Fruit fly (Drosophila melanogaster): ENCODE data around the gene RabX6.

RabX6 gene

dm6 chr3L:718378-718777 lies 28.1 kb downstream of the RabX6 start:
- TF ChIP-seq CG17801 (GFP tag; optimal IDR thresholded peaks at IDR 0.05; ENCODE audit: partially characterized antibody), result no peak

dm6 chr3L:721026-721425 lies 30.7 kb downstream of the RabX6 start:
- no peak for TF ChIP-seq CG17801 (GFP tag; optimal IDR thresholded peaks at IDR 0.05; ENCODE audit: partially characterized antibody)

DNA sequence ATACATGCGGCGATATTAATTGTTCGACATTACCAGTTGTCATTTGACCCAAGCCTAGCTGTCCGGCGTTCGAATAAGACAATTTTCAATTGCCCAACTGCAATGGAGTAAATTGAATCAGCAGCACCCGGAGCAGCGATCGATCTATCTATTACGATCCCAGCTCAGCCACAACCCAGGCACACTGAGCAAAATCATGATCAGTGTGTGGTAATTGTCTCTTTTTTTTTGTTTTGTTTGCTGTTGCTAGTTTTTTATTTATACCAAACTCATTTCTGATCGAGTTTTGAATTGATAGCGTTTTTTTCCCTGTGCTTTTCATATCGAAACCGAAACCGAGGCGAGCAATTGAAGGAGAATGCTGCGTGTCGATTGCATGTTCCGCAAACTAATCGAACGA lies 31.5 kb downstream of the RabX6 start:
- no peak for TF ChIP-seq CG17801 (GFP tag; optimal IDR thresholded peaks at IDR 0.05; ENCODE audit: partially characterized antibody)

dm6 chr3L:722386-722785 lies 32.1 kb downstream of the RabX6 start:
- no peak for TF ChIP-seq CG17801 (GFP tag; optimal IDR thresholded peaks at IDR 0.05; ENCODE audit: partially characterized antibody)

DNA sequence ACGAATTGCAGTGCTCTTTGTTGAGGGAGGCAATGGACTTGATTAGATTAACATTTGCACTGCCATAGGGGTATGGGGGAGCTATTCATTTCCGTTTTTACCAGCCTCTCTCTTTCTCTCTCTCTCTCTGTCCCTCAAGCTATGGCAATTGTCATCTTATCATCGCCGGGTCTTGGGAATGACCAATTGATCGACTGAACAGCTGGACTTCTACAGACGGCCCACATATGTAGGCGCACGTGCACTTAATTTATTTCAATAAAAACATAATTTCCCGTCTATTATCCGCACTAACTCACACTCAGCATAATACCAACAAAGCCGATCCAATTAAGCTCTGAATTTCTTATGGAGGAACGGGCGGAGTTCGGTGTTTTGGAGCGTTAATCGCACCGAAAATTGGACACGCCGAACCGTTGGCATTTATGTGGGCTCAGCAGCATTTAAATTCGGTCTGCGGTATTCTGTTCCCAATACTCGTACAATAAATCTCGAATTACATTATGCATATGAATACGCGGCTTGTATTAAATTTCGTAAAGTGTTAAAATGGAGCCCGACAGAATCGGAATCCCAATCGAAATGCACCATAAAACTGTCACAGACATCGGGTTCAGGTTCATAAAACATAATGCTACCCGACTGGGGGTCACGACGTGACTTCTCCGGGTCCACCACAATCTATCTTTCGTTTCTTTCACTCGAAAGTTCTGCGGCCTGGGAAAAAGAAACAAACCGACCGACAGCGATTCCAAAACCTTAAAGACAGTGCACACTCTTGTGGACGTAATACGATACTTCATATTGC lies 33.5 kb downstream of the RabX6 start:
- TF ChIP-seq CG17801 (GFP tag; optimal IDR thresholded peaks at IDR 0.05; ENCODE audit: partially characterized antibody), result no peak

dm6 chr3L:724518-725341 lies 34.4 kb downstream of the RabX6 start:
- TF ChIP-seq CG17801 (GFP tag; optimal IDR thresholded peaks at IDR 0.05; ENCODE audit: partially characterized antibody), result peak; percentile 34

- TF ChIP-seq CG17801 (GFP tag; optimal IDR thresholded peaks at IDR 0.05; ENCODE audit: partially characterized antibody), result no peak
Observed at dm6 chr3L:725527-726191, 35.3 kb downstream of the RabX6 start.

DNA sequence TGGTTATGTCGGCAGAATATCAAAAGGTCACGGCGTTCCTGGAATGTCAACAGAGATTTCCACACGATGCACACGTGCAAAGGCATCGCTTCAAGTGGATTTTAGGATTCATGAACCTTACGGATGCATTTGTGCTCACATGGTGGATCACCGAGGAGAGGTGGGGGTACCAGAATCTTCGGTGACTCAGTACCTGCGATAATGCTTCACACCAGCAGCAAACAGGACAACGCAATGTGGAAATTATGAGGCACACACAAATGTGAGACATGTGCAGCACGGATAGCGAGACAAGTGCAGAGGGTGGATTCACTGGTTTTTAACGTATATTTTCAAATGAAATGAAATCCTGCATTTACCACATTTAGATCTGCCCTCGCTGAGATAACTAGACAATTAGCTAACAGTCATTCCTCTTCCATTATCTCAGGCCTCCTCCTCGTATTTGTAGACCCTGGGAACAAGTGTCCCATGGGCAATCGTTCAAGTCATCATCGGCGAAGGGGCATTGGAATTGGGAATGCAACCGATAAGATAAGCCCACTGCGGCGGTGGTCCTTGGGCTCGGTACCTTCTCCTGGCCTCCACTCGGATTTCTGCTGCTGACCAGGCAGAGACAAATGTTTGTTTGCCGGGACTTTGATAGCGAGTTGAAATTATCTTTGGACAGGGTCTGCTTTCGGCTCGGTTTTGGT lies 36.3 kb downstream of the RabX6 start:
- TF ChIP-seq CG17801 (GFP tag; optimal IDR thresholded peaks at IDR 0.05; ENCODE audit: partially characterized antibody), result no peak

DNA sequence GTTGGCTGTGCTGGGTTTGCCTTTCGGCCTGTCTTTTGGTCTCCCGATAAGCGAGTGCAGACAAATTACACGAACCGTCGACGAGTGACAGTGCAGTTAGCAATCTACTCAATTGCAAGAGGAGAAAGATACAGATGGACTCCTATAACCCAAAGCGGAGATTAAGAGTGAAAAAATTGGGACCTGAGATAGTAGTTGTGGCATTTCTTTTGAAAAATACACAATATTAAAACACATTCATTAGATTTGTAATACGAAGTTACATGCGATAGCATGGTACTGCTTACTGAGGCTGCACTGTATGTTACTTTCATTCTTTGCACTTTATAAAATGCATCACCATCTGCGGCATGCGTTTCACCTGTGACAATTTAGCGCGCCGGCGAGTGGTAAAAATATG lies 36.9 kb downstream of the RabX6 start:
- no peak for TF ChIP-seq CG17801 (GFP tag; optimal IDR thresholded peaks at IDR 0.05; ENCODE audit: partially characterized antibody)

DNA sequence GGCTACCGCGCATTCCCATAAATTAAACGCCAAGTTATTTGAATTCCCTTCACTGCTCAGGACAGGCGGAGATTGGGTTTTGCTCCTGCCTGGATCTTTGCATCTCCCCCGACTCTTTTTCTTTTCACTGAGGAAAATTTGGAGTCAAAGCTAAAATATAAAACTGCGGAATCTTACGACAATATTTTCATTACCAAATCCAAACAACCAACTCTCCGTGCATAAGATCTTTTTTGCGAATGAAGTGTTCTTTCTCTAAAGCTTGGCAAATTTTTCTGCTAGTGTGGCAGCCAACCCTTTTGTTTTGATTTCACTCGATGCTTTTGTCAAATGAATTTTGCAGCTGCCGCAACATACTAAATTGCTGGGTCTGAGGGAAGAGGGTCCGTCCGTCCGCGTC lies 37.6 kb downstream of the RabX6 start:
- TF ChIP-seq CG17801 (GFP tag; optimal IDR thresholded peaks at IDR 0.05; ENCODE audit: partially characterized antibody), result no peak

DNA sequence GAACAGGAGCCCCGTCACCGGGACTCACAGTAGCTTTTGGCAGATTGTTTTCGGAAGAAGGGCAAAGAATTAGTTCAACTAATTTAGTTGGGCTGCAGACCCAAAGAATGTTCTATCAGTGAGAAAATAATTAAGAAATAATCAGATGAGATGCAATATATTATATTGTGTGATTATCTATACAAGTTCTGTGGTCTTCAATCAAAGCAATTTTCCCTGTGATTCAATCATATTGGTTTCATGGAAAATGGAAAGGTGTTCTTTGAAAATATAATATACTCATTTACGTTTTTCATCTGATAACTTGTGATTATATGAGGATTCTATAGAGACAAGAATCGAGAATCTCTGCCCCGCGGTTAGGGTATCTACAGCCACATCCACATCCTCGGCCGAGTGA lies 38.3 kb downstream of the RabX6 start:
- TF ChIP-seq CG17801 (GFP tag; optimal IDR thresholded peaks at IDR 0.05; ENCODE audit: partially characterized antibody), result no peak

dm6 chr3L:729345-729744 lies 39.0 kb downstream of the RabX6 start:
- TF ChIP-seq CG17801 (GFP tag; optimal IDR thresholded peaks at IDR 0.05; ENCODE audit: partially characterized antibody), result no peak

DNA sequence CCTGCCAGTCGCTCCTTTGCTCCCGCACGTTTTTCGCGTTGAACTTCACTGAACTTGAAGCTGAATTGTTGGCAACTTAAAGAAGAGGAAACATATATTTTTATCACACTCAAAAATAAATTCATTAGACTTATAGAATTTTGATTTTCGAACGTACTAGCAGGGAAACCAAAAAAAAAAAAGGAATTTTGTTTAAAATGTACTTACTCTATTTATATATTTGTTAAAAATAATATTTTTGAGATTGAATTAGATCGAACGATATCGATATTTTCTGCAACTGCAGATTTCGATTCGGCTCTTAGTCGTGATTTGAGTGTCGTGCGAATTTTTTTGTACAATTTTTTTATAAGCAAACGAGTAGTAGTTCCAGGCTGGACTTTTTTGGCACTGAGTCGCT lies 41.2 kb downstream of the RabX6 start:
- TF ChIP-seq CG17801 (GFP tag; optimal IDR thresholded peaks at IDR 0.05; ENCODE audit: partially characterized antibody), result no peak

dm6 chr3L:732290-732954 lies 42.1 kb downstream of the RabX6 start:
- TF ChIP-seq CG17801 (GFP tag; optimal IDR thresholded peaks at IDR 0.05; ENCODE audit: partially characterized antibody), result peak; percentile 52

Measured in ovary, adult (tissue).